Fruit fly (Drosophila melanogaster): ENCODE measurements around the gene CG17219.

CG17219 gene

DNA sequence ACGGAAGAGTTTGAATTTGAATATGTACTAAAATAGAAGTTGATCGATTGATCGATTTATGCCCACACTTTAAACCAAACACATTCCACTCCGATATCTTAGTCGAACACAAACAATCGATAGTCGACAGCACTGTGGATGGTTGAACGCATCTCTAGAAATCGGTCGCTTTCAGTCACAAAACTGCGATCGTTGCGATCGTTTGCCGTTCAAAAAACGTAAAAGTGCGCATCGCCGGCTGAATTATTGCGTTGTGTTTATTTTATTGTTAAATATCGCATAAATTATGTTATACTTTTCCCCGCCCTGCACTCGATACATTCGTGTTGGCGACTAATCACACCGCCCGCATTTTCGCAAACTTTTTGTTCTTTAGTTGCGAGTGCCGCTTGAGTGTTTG, 29.9 kb upstream of the CG17219 start, which contains the start of gene Ccdc85 (continued):
- TF ChIP-seq amos (GFP tag; IDR thresholded peaks at IDR 0.05; ENCODE audit: partially characterized antibody) (peak; percentile 96), chinmo (GFP tag; IDR thresholded peaks at IDR 0.05; ENCODE audit: partially characterized antibody) (peak; percentile 98), CG33213 (GFP tag; optimal IDR thresholded peaks at IDR 0.05) (no peak), gfzf (GFP tag; optimal IDR thresholded peaks at IDR 0.05) (peak; percentile 24), exex (tag; optimal IDR thresholded peaks at IDR 0.05) (no peak), Hr39 (optimal IDR thresholded peaks at IDR 0.05) (no peak), CG8765 (GFP tag; IDR thresholded peaks at IDR 0.05) (no peak), CG2712 (tag; optimal IDR thresholded peaks at IDR 0.05) (peak; percentile 51), rib (GFP tag; IDR thresholded peaks at IDR 0.05) (no peak), dmrt99B (tag; optimal IDR thresholded peaks at IDR 0.05) (no peak), Oli (tag; optimal IDR thresholded peaks at IDR 0.05) (no peak), CG5953 (GFP tag; IDR thresholded peaks at IDR 0.05) (no peak), CG12299 (tag; optimal IDR thresholded peaks at IDR 0.05) (no peak), CG30431 (GFP tag; optimal IDR thresholded peaks at IDR 0.05) (no peak), cwo (GFP tag; optimal IDR thresholded peaks at IDR 0.05) (no peak), vvl (GFP tag; IDR thresholded peaks at IDR 0.05) (peak; percentile 70), kni (GFP tag; optimal IDR thresholded peaks at IDR 0.05) (no peak), Xrp1 (GFP tag; IDR thresholded peaks at IDR 0.05) (no peak), CG31441 (GFP tag; IDR thresholded peaks at IDR 0.05) (no peak), Hsf (GFP tag; optimal IDR thresholded peaks at IDR 0.05) (peak; percentile 22), bbx (GFP tag; IDR thresholded peaks at IDR 0.05; ENCODE audit: partially characterized antibody) (peak; percentile 99), CG5245 (GFP tag; optimal IDR thresholded peaks at IDR 0.05) (no peak), lola (GFP tag; optimal IDR thresholded peaks at IDR 0.05) (no peak), CG15696 (tag; optimal IDR thresholded peaks at IDR 0.05) (no peak), PHDP (tag; optimal IDR thresholded peaks at IDR 0.05) (peak; percentile 35), E2f2 (GFP tag; IDR thresholded peaks at IDR 0.05) (peak; percentile 74), CG3281 (GFP tag; optimal IDR thresholded peaks at IDR 0.05) (no peak), nerfin-2 (GFP tag; IDR thresholded peaks at IDR 0.05; ENCODE audit: partially characterized antibody) (peak; percentile 99), crc (GFP tag; optimal IDR thresholded peaks at IDR 0.05) (no peak), MBD-R2 (GFP tag; IDR thresholded peaks at IDR 0.05) (peak; percentile 36; the same call in 1 of the 2 replicates), zen (tag; optimal IDR thresholded peaks at IDR 0.05) (no peak), CHES-1-like (GFP tag; optimal IDR thresholded peaks at IDR 0.05) (peak; percentile 17), CG5180 (GFP tag; optimal IDR thresholded peaks at IDR 0.05) (no peak), Deaf1 (tag; optimal IDR thresholded peaks at IDR 0.05) (no peak), unpg (GFP tag; optimal IDR thresholded peaks at IDR 0.05) (peak; percentile 25), ken (GFP tag; IDR thresholded peaks at IDR 0.05) (no peak), ac (GFP tag; optimal IDR thresholded peaks at IDR 0.05) (no peak), CG18011 (GFP tag; optimal IDR thresholded peaks at IDR 0.05) (no peak), phol (tag; optimal IDR thresholded peaks at IDR 0.05) (peak; percentile 33), CG34376 (GFP tag; optimal IDR thresholded peaks at IDR 0.05) (peak; percentile 5), fu2 (GFP tag; optimal IDR thresholded peaks at IDR 0.05) (no peak), Blimp-1 (GFP tag; optimal IDR thresholded peaks at IDR 0.05) (peak; percentile 24), nom (GFP tag; optimal IDR thresholded peaks at IDR 0.05) (peak; percentile 8), dan (GFP tag; IDR thresholded peaks at IDR 0.05) (no peak), ewg (GFP tag; optimal IDR thresholded peaks at IDR 0.05) (no peak), CG6683 (GFP tag; optimal IDR thresholded peaks at IDR 0.05) (no peak), stc (GFP tag; IDR thresholded peaks at IDR 0.05) (no peak; the same call in 1 of the 2 replicates), aop (GFP tag; IDR thresholded peaks at IDR 0.05) (no peak), CG12744 (GFP tag; optimal IDR thresholded peaks at IDR 0.05) (no peak), CG10979 (tag; optimal IDR thresholded peaks at IDR 0.05) (peak; percentile 32), CG14014 (GFP tag; IDR thresholded peaks at IDR 0.05) (no peak)

All from whole organism, embryonic.